Worm (Caenorhabditis elegans) whole organism, late embryonic: ENCODE measurements around the gene F07A11.1.

Experiments
- C08G9.2 ChIP-seq: sonication (generic microtip); optimal IDR thresholded peaks from 2 replicates; lab custom pipeline; 2016; ENCODE audit warnings: mild to moderate bottlenecking, missing genetic modification characterization, moderate library complexity, missing compliant biosample characterization
- F13H6.1 ChIP-seq: sonication (generic microtip); optimal IDR thresholded peaks from 2 replicates; lab custom pipeline; 2016; ENCODE audit warnings: missing genetic modification characterization, missing compliant biosample characterization
- K02D7.2 ChIP-seq: sonication (generic microtip); optimal IDR thresholded peaks from 2 replicates; lab custom pipeline; 2017; ENCODE audit warnings: mild to moderate bottlenecking, missing genetic modification characterization, missing compliant biosample characterization
- T23F11.4 ChIP-seq: fragments of 200-800 bp; sonication (Bioruptor generic); optimal IDR thresholded peaks from 2 replicates; lab custom pipeline; 2018; ENCODE audit warnings: mild to moderate bottlenecking, missing genetic modification characterization, missing compliant biosample characterization
- Y22D7AL.16 ChIP-seq: sonication (generic microtip); optimal IDR thresholded peaks from 2 replicates; lab custom pipeline; 2016; ENCODE audit warnings: missing genetic modification characterization, missing compliant biosample characterization
- ahr-1 ChIP-seq: sonication (generic microtip); optimal IDR thresholded peaks from 2 replicates; lab custom pipeline; 2016; ENCODE audit warnings: missing genetic modification characterization, missing compliant biosample characterization
- ceh-18 ChIP-seq: sonication (generic microtip); optimal IDR thresholded peaks from 2 replicates; lab custom pipeline; 2016; ENCODE audit warnings: missing genetic modification characterization, missing compliant biosample characterization
- ceh-19 ChIP-seq: fragments of 200-800 bp; sonication (Bioruptor generic); optimal IDR thresholded peaks from 2 replicates; lab custom pipeline; 2018; ENCODE audit warnings: mild to moderate bottlenecking, missing genetic modification characterization, missing compliant biosample characterization
- ceh-24 ChIP-seq: sonication (generic microtip); optimal IDR thresholded peaks from 2 replicates; lab custom pipeline; 2016; ENCODE audit warnings: mild to moderate bottlenecking, missing genetic modification characterization, missing compliant biosample characterization
- ceh-31 ChIP-seq: sonication (generic microtip); optimal IDR thresholded peaks from 2 replicates; lab custom pipeline; 2016; ENCODE audit warnings: missing genetic modification characterization, missing compliant biosample characterization
- ceh-34 ChIP-seq: sonication (generic microtip); optimal IDR thresholded peaks from 2 replicates; lab custom pipeline; 2016; ENCODE audit warnings: mild to moderate bottlenecking, missing genetic modification characterization, missing compliant biosample characterization
- dve-1 ChIP-seq: sonication (generic microtip); optimal IDR thresholded peaks from 2 replicates; lab custom pipeline; 2017; ENCODE audit warnings: antibody characterized with exemption, mild to moderate bottlenecking, missing genetic modification characterization, missing compliant biosample characterization
- elt-2 ChIP-seq: sonication (generic microtip); optimal IDR thresholded peaks from 2 replicates; lab custom pipeline; 2016; ENCODE audit warnings: missing genetic modification reagents, missing genetic modification characterization, missing compliant biosample characterization
- elt-4 ChIP-seq: sonication (generic microtip); optimal IDR thresholded peaks from 2 replicates; lab custom pipeline; 2016; ENCODE audit warnings: missing genetic modification characterization, missing compliant biosample characterization
- ets-4 ChIP-seq: sonication (generic microtip); optimal IDR thresholded peaks from 2 replicates; lab custom pipeline; 2016; ENCODE audit warnings: missing genetic modification characterization, missing compliant biosample characterization
- eyg-1 ChIP-seq: sonication (generic microtip); optimal IDR thresholded peaks from 2 replicates; lab custom pipeline; 2016; ENCODE audit warnings: missing genotype, missing genetic modification characterization, missing compliant biosample characterization
- fkh-6 ChIP-seq: sonication (generic microtip); optimal IDR thresholded peaks from 2 replicates; lab custom pipeline; 2016; ENCODE audit warnings: missing genetic modification characterization, missing compliant biosample characterization
- gmeb-2 ChIP-seq: sonication (generic microtip); optimal IDR thresholded peaks from 2 replicates; lab custom pipeline; 2016; ENCODE audit warnings: missing genetic modification characterization, inconsistent platforms, missing compliant biosample characterization
- hlh-13 ChIP-seq: fragments of 200-800 bp; sonication (Bioruptor generic); optimal IDR thresholded peaks from 2 replicates; lab custom pipeline; 2018; ENCODE audit warnings: mild to moderate bottlenecking, missing genetic modification characterization, missing compliant biosample characterization
- hlh-15 ChIP-seq: sonication (generic microtip); optimal IDR thresholded peaks from 2 replicates; lab custom pipeline; 2016; ENCODE audit warnings: missing genetic modification characterization, missing compliant biosample characterization
- hlh-6 ChIP-seq: sonication (generic microtip); optimal IDR thresholded peaks from 2 replicates; lab custom pipeline; 2016; ENCODE audit warnings: missing genotype, missing genetic modification characterization, missing compliant biosample characterization
- hlh-8 ChIP-seq: sonication (generic microtip); optimal IDR thresholded peaks from 2 replicates; lab custom pipeline; 2016; ENCODE audit warnings: missing genotype, missing genetic modification characterization, missing compliant biosample characterization
- nfya-1 ChIP-seq: sonication (generic microtip); optimal IDR thresholded peaks from 2 replicates; lab custom pipeline; 2017; ENCODE audit warnings: missing genetic modification characterization, mild to moderate bottlenecking, missing compliant biosample characterization, antibody characterized with exemption, moderate library complexity
- nhr-11 ChIP-seq: fragments of 150-350 bp; optimal IDR thresholded peaks from 2 replicates; lab custom pipeline; 2014; ENCODE audit warnings: missing biosample characterization, missing genetic modification characterization
- nhr-232 ChIP-seq: sonication (generic microtip); optimal IDR thresholded peaks from 2 replicates; lab custom pipeline; 2016; ENCODE audit warnings: missing genetic modification characterization, missing compliant biosample characterization
- npax-4 ChIP-seq: sonication (generic microtip); optimal IDR thresholded peaks from 2 replicates; lab custom pipeline; 2016; ENCODE audit warnings: missing genetic modification characterization, missing compliant biosample characterization
- pag-3 ChIP-seq: sonication (generic microtip); optimal IDR thresholded peaks from 2 replicates; lab custom pipeline; 2016; ENCODE audit warnings: missing compliant biosample characterization, missing genetic modification characterization, borderline replicate concordance
- pha-4 ChIP-seq: fragments of 150-350 bp; optimal IDR thresholded peaks from 2 replicates; lab custom pipeline; 2018; ENCODE audit warnings: missing biosample characterization, missing genetic modification reagents, missing genetic modification characterization
- pros-1 ChIP-seq: fragments of 150-350 bp; optimal IDR thresholded peaks from 2 replicates; lab custom pipeline; 2014; ENCODE audit warnings: missing biosample characterization, missing genetic modification reagents, missing genetic modification characterization
- ref-2 ChIP-seq: sonication (generic microtip); optimal IDR thresholded peaks from 2 replicates; lab custom pipeline; 2016; ENCODE audit warnings: missing genetic modification characterization, missing compliant biosample characterization
- sdc-2 ChIP-seq: sonication (generic microtip); optimal IDR thresholded peaks from 2 replicates; lab custom pipeline; 2016; ENCODE audit warnings: missing genotype, missing genetic modification characterization, missing compliant biosample characterization
- sox-2 ChIP-seq: fragments of 200-800 bp; sonication (Bioruptor generic); IDR thresholded peaks from 2 replicates; pipeline ENCODE4 v1.3.6; 2022; ENCODE audit warnings: missing genetic modification reagents, missing genetic modification characterization, missing compliant biosample characterization
- sox-4 ChIP-seq: sonication (generic microtip); optimal IDR thresholded peaks from 2 replicates; lab custom pipeline; 2017; ENCODE audit warnings: mild to moderate bottlenecking, missing genetic modification characterization, inconsistent platforms, missing compliant biosample characterization
- syd-9 ChIP-seq: sonication (generic microtip); optimal IDR thresholded peaks from 2 replicates; lab custom pipeline; 2016; ENCODE audit warnings: mild to moderate bottlenecking, missing genetic modification characterization, moderate library complexity, missing compliant biosample characterization
- tbx-2 ChIP-seq: sonication (generic microtip); optimal IDR thresholded peaks from 2 replicates; lab custom pipeline; 2016; ENCODE audit warnings: missing genetic modification characterization, missing compliant biosample characterization
- ttx-3 ChIP-seq: sonication (generic microtip); optimal IDR thresholded peaks from 2 replicates; lab custom pipeline; 2016; ENCODE audit warnings: missing genetic modification reagents, missing genetic modification characterization, missing compliant biosample characterization
- unc-55 ChIP-seq: sonication (generic microtip); optimal IDR thresholded peaks from 2 replicates; lab custom pipeline; 2017; ENCODE audit warnings: missing biosample characterization, missing genetic modification reagents, missing genetic modification characterization
- zip-5 ChIP-seq: sonication (generic microtip); optimal IDR thresholded peaks from 2 replicates; lab custom pipeline; 2016; ENCODE audit warnings: missing genetic modification characterization, missing compliant biosample characterization

Gene F07A11.1

DNA sequence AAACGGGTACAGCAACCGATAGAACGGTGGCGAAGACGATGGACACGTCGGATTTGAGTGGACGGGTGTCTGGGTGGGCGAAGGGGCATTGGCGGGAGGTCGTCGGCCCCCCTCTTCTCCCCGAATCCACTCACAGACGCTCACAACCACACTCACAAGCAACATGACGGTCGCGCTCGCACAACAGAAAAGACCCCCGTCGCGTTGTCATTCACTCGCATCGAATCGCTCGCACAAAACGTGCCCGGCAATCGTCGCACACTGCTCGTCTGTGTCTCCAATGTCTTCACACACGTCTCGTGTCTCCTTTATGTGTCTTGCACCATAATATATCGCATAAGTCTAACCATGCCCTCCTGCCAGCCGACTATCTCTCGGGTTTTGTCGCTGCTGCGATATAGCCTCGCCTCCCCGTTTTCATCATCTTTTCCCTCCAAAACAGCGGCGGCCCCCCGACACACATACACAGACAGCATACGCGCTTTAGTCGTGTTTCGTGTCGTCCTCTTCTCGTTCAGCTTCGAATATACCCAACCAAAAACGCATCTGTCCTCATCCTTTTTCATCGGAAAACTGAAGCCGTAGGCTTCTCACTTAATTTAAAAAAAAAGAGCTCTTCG is 42.2 kb upstream of the F07A11.1 start (continued):
- TF ChIP-seq K02D7.2 (no peak), nhr-11 (no peak), ceh-18 (peak; percentile 89), eyg-1 (tag; lab: Kevin White, UChicago) (peak; percentile 6), ttx-3 (tag; lab: Kevin White, UChicago) (no peak), nhr-232 (tag; lab: Kevin White, UChicago) (no peak), hlh-13 (GFP tag; lab: Kevin White, UChicago) (no peak), sox-2 (GFP tag; lab: Robert Waterston, UW) (peak; percentile 24; the same call in 1 of the 2 replicates), pag-3 (no peak), hlh-8 (tag; lab: Kevin White, UChicago) (peak; percentile 48), unc-55 (GFP tag; lab: Kevin White, UChicago) (peak; percentile 89), ceh-24 (tag; lab: Kevin White, UChicago) (no peak), nfya-1 (peak; percentile 91), pha-4 (tag; lab: Kevin White, UChicago) (no peak), T23F11.4 (peak; percentile 36), ceh-19 (peak; percentile 64), syd-9 (tag; lab: Kevin White, UChicago) (peak; percentile 69), fkh-6 (tag; lab: Kevin White, UChicago) (peak; percentile 2), sdc-2 (peak; percentile 64), ceh-34 (tag; lab: Kevin White, UChicago) (peak; percentile 90), F13H6.1 (tag; lab: Kevin White, UChicago) (peak; percentile 67), npax-4 (tag; lab: Kevin White, UChicago) (no peak), C08G9.2 (tag; lab: Kevin White, UChicago) (peak; percentile 40), pros-1 (tag; lab: Kevin White, UChicago) (peak; percentile 80)
- TF ChIP-seq, all 69 proteins: peak for 37

DNA sequence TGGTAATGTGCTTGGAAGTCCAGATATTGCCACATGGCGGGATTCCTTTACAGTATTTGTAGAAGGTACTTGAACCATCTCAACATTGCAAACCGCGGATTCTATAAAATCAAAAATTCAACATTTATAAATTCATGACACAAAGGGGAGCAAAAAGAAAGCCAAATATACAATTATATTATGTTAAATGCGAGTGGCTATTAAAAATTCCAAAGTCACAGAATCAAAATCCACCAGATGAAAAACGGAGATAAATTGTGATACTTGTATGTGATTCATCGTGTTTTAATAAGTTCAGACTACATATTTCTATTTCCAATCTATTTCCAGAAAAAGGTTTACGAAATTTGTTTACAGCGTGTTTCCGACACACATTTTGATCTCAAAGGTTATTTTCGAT is 41.6 kb upstream of the F07A11.1 start, which contains the start of gene din-1:
Gene din-1 (minus strand): TSS at position 101 of the 400 bp plus-strand sequence.
- TF ChIP-seq Y22D7AL.16 (tag; lab: Kevin White, UChicago) (no peak), zip-5 (tag; lab: Kevin White, UChicago) (no peak), hlh-15 (no peak), pag-3 (no peak), nhr-11 (no peak), dve-1 (tag; lab: Kevin White, UChicago) (no peak), sox-4 (tag; lab: Kevin White, UChicago) (no peak), K02D7.2 (no peak), ceh-19 (no peak)

DNA sequence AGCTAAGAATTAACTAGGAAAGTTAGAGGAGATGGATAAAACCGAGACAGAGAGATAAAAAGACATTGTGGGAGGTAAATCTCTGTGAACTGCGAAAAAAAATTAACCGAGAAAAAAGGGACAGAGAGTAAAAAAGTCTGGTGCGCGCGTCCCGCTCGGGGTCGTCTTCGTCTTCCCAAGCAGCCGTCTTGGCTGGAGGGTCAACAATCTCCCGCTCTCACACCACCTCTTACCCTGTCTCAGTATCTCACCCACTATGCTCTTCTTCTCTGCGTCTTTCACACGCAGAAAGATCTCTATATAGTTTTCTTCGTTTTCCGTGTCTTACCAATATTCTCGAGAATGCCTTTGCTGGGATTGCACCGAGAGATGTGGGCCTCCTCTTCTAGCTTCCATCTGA is 40.8 kb upstream of the F07A11.1 start:
- TF ChIP-seq hlh-6 (tag; lab: Kevin White, UChicago) (peak; percentile 27), syd-9 (tag; lab: Kevin White, UChicago) (peak; percentile 26), sdc-2 (peak; percentile 19), elt-2 (tag; lab: Kevin White, UChicago) (peak; percentile 3), elt-4 (tag; lab: Kevin White, UChicago) (no peak), tbx-2 (tag; lab: Kevin White, UChicago) (peak; percentile 58), ahr-1 (tag; lab: Kevin White, UChicago) (no peak), gmeb-2 (tag; lab: Kevin White, UChicago) (no peak), ref-2 (tag; lab: Kevin White, UChicago) (peak; percentile 19), ets-4 (tag; lab: Kevin White, UChicago) (no peak), nfya-1 (peak; percentile 17), ceh-31 (tag; lab: Kevin White, UChicago) (peak; percentile 27)
